Worm (Caenorhabditis elegans) whole organism, L2 larva: ENCODE results near the gene gpc-1.

Source experiments
- egl-27 ChIP-seq: sonication (generic microtip); optimal IDR thresholded peaks from 3 replicates; lab custom pipeline; 2017; ENCODE audit warnings: missing biosample characterization, missing genetic modification reagents, missing genetic modification characterization
- elt-1 ChIP-seq: fragments of 150-350 bp; optimal IDR thresholded peaks from 2 replicates; lab custom pipeline; 2014; ENCODE audit warnings: missing biosample characterization, missing genetic modification characterization
- lin-11 ChIP-seq: fragments of 150-350 bp; sonication (generic microtip); optimal IDR thresholded peaks from 2 replicates; lab custom pipeline; 2014; ENCODE audit warnings: missing biosample characterization, missing genetic modification characterization, inconsistent platforms, mixed read lengths
- lsy-2 ChIP-seq, 2 experiments: fragments of 150-350 bp in 1 of 2; sonication (generic microtip) in 1 of 2; optimal IDR thresholded peaks; 2 replicates each; lab custom pipeline; 2014 to 2017; ENCODE audit warnings: missing biosample characterization in 2 of 2, missing genetic modification characterization in 2 of 2
- skn-1 ChIP-seq: sonication (generic microtip); optimal IDR thresholded peaks from 2 replicates; lab custom pipeline; 2017; ENCODE audit warnings: missing biosample characterization, missing genetic modification characterization
- unc-55 ChIP-seq: fragments of 150-350 bp; sonication (generic microtip); optimal IDR thresholded peaks from 3 replicates; lab custom pipeline; 2014; ENCODE audit warnings: missing biosample characterization, missing genetic modification reagents, missing genetic modification characterization
- ztf-4 ChIP-seq: fragments of 150-350 bp; optimal IDR thresholded peaks from 2 replicates; lab custom pipeline; 2014; ENCODE audit warnings: missing biosample characterization, missing genetic modification characterization

- TF ChIP-seq unc-55, result no peak
- no peak for TF ChIP-seq skn-1 (tag; lab: Kevin White, UChicago)
- TF ChIP-seq lin-11 (tag; lab: Kevin White, UChicago), result no peak
- TF ChIP-seq ztf-4 (tag; lab: Kevin White, UChicago), result no peak
- no peak for TF ChIP-seq elt-1 (tag; lab: Kevin White, UChicago)
- no peak for TF ChIP-seq egl-27 (tag; lab: Kevin White, UChicago)
- no peak for TF ChIP-seq lsy-2 (tag; optimal IDR thresholded peaks at IDR 0.05; lab: Kevin White, UChicago)
These were observed 31.7 kb downstream of the gpc-1 start for ce11 chrX:12853079-12853478.
